Worm (Caenorhabditis elegans) whole organism, young adult: ENCODE measurements around the gene F26A1.1.

Experiments
- B0035.1 ChIP-seq: sonication (generic microtip); optimal IDR thresholded peaks from 2 replicates; lab custom pipeline; 2016; ENCODE audit warnings: missing genetic modification characterization, mild to moderate bottlenecking, missing compliant biosample characterization, missing genotype, missing genetic modification reagents
- B0336.3 ChIP-seq: fragments of 200-800 bp; sonication (Bioruptor generic); IDR thresholded peaks from 2 replicates; pipeline ENCODE4 v1.3.6; 2022; ENCODE audit warnings: missing genetic modification characterization, missing compliant biosample characterization
- D2030.7 ChIP-seq: fragments of 200-800 bp; sonication (Bioruptor generic); IDR thresholded peaks from 2 replicates; pipeline ENCODE4 v1.3.6; 2022; ENCODE audit warnings: missing genetic modification reagents, missing genetic modification characterization, missing compliant biosample characterization
- F22D6.2 ChIP-seq: sonication (generic microtip); optimal IDR thresholded peaks from 2 replicates; lab custom pipeline; 2016; ENCODE audit warnings: mild to moderate bottlenecking, missing genetic modification characterization, missing compliant biosample characterization
- F33H1.4 ChIP-seq: fragments of 200-800 bp; sonication (Bioruptor generic); IDR thresholded peaks from 2 replicates; pipeline ENCODE4 v1.3.6; 2022; ENCODE audit warnings: missing genetic modification reagents, missing genetic modification characterization, missing compliant biosample characterization
- F37B4.10 ChIP-seq: fragments of 200-800 bp; sonication (Bioruptor generic); IDR thresholded peaks from 2 replicates; pipeline ENCODE4 v1.3.6; 2022; ENCODE audit warnings: missing genetic modification characterization, missing compliant biosample characterization
- F52B5.7 ChIP-seq: sonication (generic microtip); optimal IDR thresholded peaks from 2 replicates; lab custom pipeline; 2016; ENCODE audit warnings: mild to moderate bottlenecking, missing genetic modification characterization, missing compliant biosample characterization
- F55B11.4 ChIP-seq: sonication (generic microtip); optimal IDR thresholded peaks from 2 replicates; lab custom pipeline; 2016; ENCODE audit warnings: missing compliant biosample characterization, missing genetic modification characterization, borderline replicate concordance; ENCODE audit not compliant: insufficient read depth
- F57A8.1 ChIP-seq: fragments of 200-800 bp; sonication (Bioruptor generic); optimal IDR thresholded peaks from 2 replicates; lab custom pipeline; 2018; ENCODE audit warnings: mild to moderate bottlenecking, missing genetic modification characterization, moderate library complexity, missing compliant biosample characterization
- K11D2.4 ChIP-seq: fragments of 200-800 bp; sonication (Bioruptor generic); IDR thresholded peaks from 2 replicates; pipeline ENCODE4 v1.3.6; 2022; ENCODE audit warnings: missing genetic modification reagents, missing genetic modification characterization, missing compliant biosample characterization
- T26A5.8 ChIP-seq: sonication (generic microtip); optimal IDR thresholded peaks from 2 replicates; lab custom pipeline; 2016; ENCODE audit warnings: missing genetic modification characterization, missing compliant biosample characterization
- Y53G8AR.9 ChIP-seq: fragments of 200-800 bp; sonication (Bioruptor generic); conservative IDR thresholded peaks from 2 replicates; pipeline ENCODE4 v1.3.6; 2022; ENCODE audit warnings: missing genetic modification reagents, missing genetic modification characterization, missing compliant biosample characterization
- Y95B8A.8 ChIP-seq: fragments of 200-800 bp; sonication (Bioruptor generic); IDR thresholded peaks from 2 replicates; pipeline ENCODE4 v1.3.6; 2022; ENCODE audit warnings: missing genetic modification reagents, missing genetic modification characterization, missing compliant biosample characterization
- akir-1 ChIP-seq: fragments of 200-800 bp; sonication (Bioruptor generic); optimal IDR thresholded peaks from 2 replicates; lab custom pipeline; 2018; ENCODE audit warnings: mild to moderate bottlenecking, missing genetic modification characterization, moderate library complexity, missing compliant biosample characterization
- aptf-2 ChIP-seq: fragments of 200-800 bp; sonication (Bioruptor generic); conservative IDR thresholded peaks from 2 replicates; pipeline ENCODE4 v1.3.6; 2022; ENCODE audit warnings: missing genetic modification reagents, missing genetic modification characterization, missing compliant biosample characterization
- athp-1 ChIP-seq: sonication (generic microtip); optimal IDR thresholded peaks from 2 replicates; lab custom pipeline; 2017; ENCODE audit warnings: mild to moderate bottlenecking, missing genetic modification characterization, missing compliant biosample characterization
- attf-5 ChIP-seq: fragments of 200-800 bp; sonication (Bioruptor generic); optimal IDR thresholded peaks from 2 replicates; lab custom pipeline; 2018; ENCODE audit warnings: mild to moderate bottlenecking, missing genetic modification characterization, missing compliant biosample characterization
- bed-2 ChIP-seq: fragments of 200-800 bp; sonication (Bioruptor generic); IDR thresholded peaks from 2 replicates; pipeline ENCODE4 v1.3.6; 2022; ENCODE audit warnings: missing genetic modification reagents, missing genetic modification characterization, missing compliant biosample characterization
- chd-7 ChIP-seq: sonication (generic microtip); optimal IDR thresholded peaks from 2 replicates; lab custom pipeline; 2016; ENCODE audit warnings: mild to moderate bottlenecking, missing genetic modification characterization, moderate library complexity, missing compliant biosample characterization
- die-1 ChIP-seq: sonication (generic microtip); optimal IDR thresholded peaks from 2 replicates; lab custom pipeline; 2016; ENCODE audit warnings: missing genotype, mild to moderate bottlenecking, missing genetic modification characterization, missing compliant biosample characterization
- efl-1 ChIP-seq: fragments of 150-350 bp; optimal IDR thresholded peaks from 2 replicates; lab custom pipeline; 2014; ENCODE audit warnings: missing biosample characterization, missing genetic modification reagents, missing genetic modification characterization
- lag-1 ChIP-seq: fragments of 200-800 bp; sonication (Bioruptor generic); IDR thresholded peaks from 2 replicates; pipeline ENCODE4 v1.3.6; 2022; ENCODE audit warnings: missing genetic modification reagents, missing genetic modification characterization, missing compliant biosample characterization
- let-526 ChIP-seq: fragments of 200-800 bp; sonication (Bioruptor generic); IDR thresholded peaks from 2 replicates; pipeline ENCODE4 v1.3.6; 2022; ENCODE audit warnings: missing genetic modification reagents, missing genetic modification characterization, missing compliant biosample characterization
- lin-26 ChIP-seq: fragments of 200-800 bp; sonication (Bioruptor generic); IDR thresholded peaks from 2 replicates; pipeline ENCODE4 v1.3.6; 2022; ENCODE audit warnings: missing genetic modification reagents, missing genetic modification characterization, missing compliant biosample characterization
- lsl-1 ChIP-seq: fragments of 200-800 bp; sonication (Bioruptor generic); optimal IDR thresholded peaks from 2 replicates; lab custom pipeline; 2018; ENCODE audit warnings: mild to moderate bottlenecking, missing genetic modification characterization, moderate library complexity, missing compliant biosample characterization
- madf-6 ChIP-seq: fragments of 200-800 bp; sonication (Bioruptor generic); IDR thresholded peaks from 2 replicates; pipeline ENCODE4 v1.3.6; 2022; ENCODE audit warnings: missing genetic modification reagents, missing genetic modification characterization, missing compliant biosample characterization
- madf-8 ChIP-seq: fragments of 200-800 bp; sonication (Bioruptor generic); conservative IDR thresholded peaks from 2 replicates; pipeline ENCODE4 v1.3.6; 2022; ENCODE audit warnings: missing genetic modification reagents, missing genetic modification characterization, missing compliant biosample characterization
- nfya-1 ChIP-seq: sonication (generic microtip); optimal IDR thresholded peaks from 2 replicates; lab custom pipeline; 2017; ENCODE audit warnings: antibody characterized with exemption, missing compliant biosample characterization, missing genetic modification characterization, borderline replicate concordance; ENCODE audit not compliant: insufficient read depth
- pha-4 ChIP-seq: fragments of 150-350 bp; sonication (generic microtip); optimal IDR thresholded peaks from 2 replicates; lab custom pipeline; 2014; ENCODE audit warnings: missing biosample characterization, missing genetic modification reagents, missing genetic modification characterization
- rcor-1 ChIP-seq: fragments of 200-800 bp; sonication (Bioruptor generic); IDR thresholded peaks from 2 replicates; pipeline ENCODE4 v1.3.6; 2022; ENCODE audit warnings: missing genetic modification reagents, missing genetic modification characterization, missing compliant biosample characterization
- rec-8 ChIP-seq, 2 experiments: sonication (generic microtip); optimal IDR thresholded peaks; 2 replicates each; lab custom pipeline; 2016; ENCODE audit warnings: mild to moderate bottlenecking in 2 of 2, missing genetic modification characterization in 2 of 2, missing genetic modification reagents in 2 of 2, missing genotype in 2 of 2, missing biosample characterization in 1 of 2, missing compliant biosample characterization in 1 of 2, moderate library complexity in 1 of 2
- snpc-1.3 ChIP-seq: sonication (generic microtip); optimal IDR thresholded peaks from 2 replicates; lab custom pipeline; 2017; ENCODE audit warnings: missing genetic modification characterization, mild to moderate bottlenecking, missing compliant biosample characterization, antibody characterized with exemption, moderate library complexity, missing genotype, missing genetic modification reagents; ENCODE audit not compliant: insufficient read depth
- snpc-3.4 ChIP-seq: sonication (generic microtip); optimal IDR thresholded peaks from 2 replicates; lab custom pipeline; 2017; ENCODE audit warnings: missing genetic modification characterization, mild to moderate bottlenecking, missing compliant biosample characterization, antibody characterized with exemption, moderate library complexity, missing genotype, missing genetic modification reagents
- snpc-4 ChIP-seq, 5 experiments: fragments of 150-350 bp in 1 of 5; sonication (generic microtip) in 4 of 5; optimal IDR thresholded peaks; 2 replicates each; lab custom pipeline; 2014 to 2018; ENCODE audit warnings: missing genetic modification characterization in 5 of 5, missing biosample characterization in 3 of 5, antibody characterized with exemption in 2 of 5, mild to moderate bottlenecking in 2 of 5, missing compliant biosample characterization in 2 of 5, missing genotype in 2 of 5, moderate library complexity in 2 of 5, missing genetic modification reagents in 1 of 5
- tbp1 ChIP-seq: fragments of 200-800 bp; sonication (Bioruptor generic); optimal IDR thresholded peaks from 2 replicates; lab custom pipeline; 2018; ENCODE audit warnings: mild to moderate bottlenecking, missing genetic modification characterization, missing compliant biosample characterization
- tbx-9 ChIP-seq: sonication (generic microtip); optimal IDR thresholded peaks from 2 replicates; lab custom pipeline; 2016; ENCODE audit warnings: borderline replicate concordance, missing genetic modification characterization, inconsistent platforms, missing compliant biosample characterization
- unc-130 ChIP-seq: sonication (generic microtip); optimal IDR thresholded peaks from 2 replicates; lab custom pipeline; 2016; ENCODE audit warnings: missing genetic modification reagents, missing genetic modification characterization, missing compliant biosample characterization
- xnd-1 ChIP-seq: sonication (generic microtip); optimal IDR thresholded peaks from 2 replicates; lab custom pipeline; 2016; ENCODE audit warnings: missing genotype, missing genetic modification reagents, missing genetic modification characterization, missing compliant biosample characterization
- zim-3 ChIP-seq: sonication (generic microtip); optimal IDR thresholded peaks from 2 replicates; lab custom pipeline; 2017; ENCODE audit warnings: mild to moderate bottlenecking, missing genetic modification characterization, moderate library complexity, missing compliant biosample characterization

F26A1.1 gene

DNA sequence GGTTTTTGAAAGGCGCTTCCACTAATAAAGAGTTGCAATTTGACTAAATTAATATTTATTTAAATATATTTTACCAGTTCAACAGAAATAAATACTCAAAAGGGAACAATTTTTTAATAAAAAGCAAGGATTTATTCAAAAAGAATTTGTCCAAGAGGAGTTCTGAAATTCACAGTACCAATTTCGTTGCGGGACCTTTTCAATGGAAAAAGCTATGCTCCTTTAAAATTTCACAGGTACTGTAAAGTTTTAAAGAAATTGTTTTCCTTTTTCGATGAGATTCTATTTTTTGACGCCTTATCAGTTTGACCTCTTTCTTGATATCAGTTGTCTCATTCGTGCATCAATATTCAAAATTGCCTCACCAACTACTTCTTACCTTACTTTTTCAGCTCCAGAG is 50.0 kb downstream of the F26A1.1 start, which contains the start of gene tag-340:
Gene tag-340, plus strand, starts transcription at position 249 of the 400 bp plus-strand sequence.
- TF ChIP-seq F52B5.7 (tag; lab: Kevin White, UChicago), result no peak
- no peak for TF ChIP-seq B0035.1 (tag; lab: Kevin White, UChicago)
- TF ChIP-seq aptf-2, result no peak
- no peak for TF ChIP-seq die-1 (tag; lab: Kevin White, UChicago)
- TF ChIP-seq F22D6.2, result no peak
- TF ChIP-seq chd-7, result no peak
- peak; percentile 51 for TF ChIP-seq xnd-1
- TF ChIP-seq snpc-3.4 (tag; lab: Kevin White, UChicago), result peak; percentile 63
- peak; percentile 90 for TF ChIP-seq F33H1.4
- no peak for TF ChIP-seq lin-26 (GFP tag; lab: Robert Waterston, UW)
- TF ChIP-seq lsl-1 (GFP tag; lab: Kevin White, UChicago), result peak; percentile 88
- no peak for TF ChIP-seq unc-130 (GFP tag; lab: Kevin White, UChicago)
- TF ChIP-seq let-526 (GFP tag; lab: Robert Waterston, UW), result no peak
- TF ChIP-seq tbp1 (GFP tag; lab: Kevin White, UChicago), result no peak
- TF ChIP-seq nfya-1 (tag; lab: Kevin White, UChicago), result no peak
- no peak for TF ChIP-seq rcor-1 (GFP tag; lab: Robert Waterston, UW)
- TF ChIP-seq akir-1 (GFP tag; lab: Kevin White, UChicago), result no peak
- no peak for TF ChIP-seq B0336.3 (GFP tag; lab: Robert Waterston, UW)
- TF ChIP-seq Y95B8A.8 (GFP tag; lab: Robert Waterston, UW), result no peak
- peak; percentile 47; the same call in 1 of the 2 replicates for TF ChIP-seq madf-8 (GFP tag; lab: Robert Waterston, UW)
- no peak for TF ChIP-seq pha-4 (tag; lab: Kevin White, UChicago)
- TF ChIP-seq F37B4.10 (GFP tag; lab: Robert Waterston, UW), result no peak
- no peak for TF ChIP-seq bed-2 (GFP tag; lab: Robert Waterston, UW)
- TF ChIP-seq Y53G8AR.9 (GFP tag; lab: Robert Waterston, UW), result no peak
- no peak for TF ChIP-seq rec-8 (tag; optimal IDR thresholded peaks at IDR 0.05; lab: Kevin White, UChicago)
- TF ChIP-seq lag-1, result no peak
- TF ChIP-seq attf-5 (GFP tag; lab: Kevin White, UChicago), result no peak
- TF ChIP-seq T26A5.8 (tag; lab: Kevin White, UChicago), result no peak
- TF ChIP-seq efl-1, result peak; percentile 23
- TF ChIP-seq madf-6, result peak; percentile 85
- peak; percentile 63 for TF ChIP-seq D2030.7
- no peak for TF ChIP-seq F55B11.4 (tag; lab: Kevin White, UChicago)
- peak; percentile 58 for TF ChIP-seq snpc-1.3 (tag; lab: Kevin White, UChicago)
- no peak for TF ChIP-seq zim-3 (tag; lab: Kevin White, UChicago)
- TF ChIP-seq snpc-4 (GFP tag; optimal IDR thresholded peaks at IDR 0.05; lab: Kevin White, UChicago), result no peak
- no peak for TF ChIP-seq snpc-4 (tag; optimal IDR thresholded peaks at IDR 0.05; lab: Kevin White, UChicago)
- TF ChIP-seq F57A8.1 (GFP tag; lab: Kevin White, UChicago), result no peak
- no peak for TF ChIP-seq K11D2.4 (GFP tag; lab: Robert Waterston, UW)
- no peak for TF ChIP-seq tbx-9 (tag; lab: Kevin White, UChicago)
- TF ChIP-seq athp-1, result no peak
- TF ChIP-seq, all 124 proteins: peak for 9
